Fruit fly (Drosophila melanogaster): ENCODE results near the gene CG34169.

DNA sequence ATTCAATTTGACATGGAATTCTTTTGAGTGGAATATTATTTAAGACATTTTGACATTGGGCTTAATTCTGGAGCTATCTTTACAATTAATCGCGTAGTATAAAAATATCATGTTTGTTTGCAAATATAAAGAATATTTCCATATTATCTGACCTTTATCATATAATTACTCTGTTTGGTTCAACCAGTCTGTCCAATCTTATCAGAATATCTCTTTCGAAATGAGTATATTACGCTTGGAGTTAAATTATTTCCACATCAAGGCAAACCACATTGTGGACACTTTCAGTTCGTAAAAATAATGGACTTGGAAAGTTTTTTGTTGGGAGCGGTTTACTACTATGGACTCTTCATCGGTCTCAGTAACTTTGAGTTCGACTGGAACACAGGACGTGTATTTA is 6.8 kb downstream of the CG34169 start, which contains the start of gene Gr36c:
- no peak for TF ChIP-seq psq (optimal IDR thresholded peaks at IDR 0.05)
- no peak for TF ChIP-seq Sin3A (optimal IDR thresholded peaks at IDR 0.05)
- no peak for TF ChIP-seq insv (optimal IDR thresholded peaks at IDR 0.05)
- no peak for TF ChIP-seq Myc (optimal IDR thresholded peaks at IDR 0.05)
- TF ChIP-seq h (optimal IDR thresholded peaks at IDR 0.05) = no peak
